Fruit fly (Drosophila melanogaster) whole organism, adult: Measurements from ENCODE around the gene CG17637.

Experiments
- CG11617 ChIP-seq: fragments of 200-800 bp; sonication (Bioruptor generic); optimal IDR thresholded peaks from 2 replicates; lab custom pipeline; 2017; ENCODE audit warnings: mild to moderate bottlenecking, missing biosample characterization, missing genetic modification reagents, missing genetic modification characterization
- CG5204 ChIP-seq: fragments of 200-800 bp; sonication (Bioruptor generic); optimal IDR thresholded peaks from 2 replicates; lab custom pipeline; 2016; ENCODE audit warnings: missing biosample characterization, missing genetic modification characterization
- Mnt ChIP-seq: fragments of 200-800 bp; sonication (Bioruptor generic); optimal IDR thresholded peaks from 2 replicates; lab custom pipeline; 2016; ENCODE audit warnings: missing biosample characterization, mild to moderate bottlenecking, missing genetic modification characterization
- bab1 ChIP-seq: fragments of 200-800 bp; sonication (Bioruptor generic); optimal IDR thresholded peaks from 3 replicates; lab custom pipeline; 2019; ENCODE audit warnings: missing biosample characterization, mild to moderate bottlenecking, missing genetic modification characterization, moderate library complexity
- pad ChIP-seq: fragments of 200-800 bp; sonication (Bioruptor generic); optimal IDR thresholded peaks from 3 replicates; lab custom pipeline; 2017; ENCODE audit warnings: missing biosample characterization, missing genetic modification characterization, mild to moderate bottlenecking, moderate library complexity, missing genetic modification reagents
- toe ChIP-seq: fragments of 200-800 bp; sonication (Bioruptor generic); optimal IDR thresholded peaks from 2 replicates; lab custom pipeline; 2016; ENCODE audit warnings: missing biosample characterization, missing genetic modification characterization

- no peak for TF ChIP-seq bab1 (GFP tag; lab: Kevin White, UChicago)
- TF ChIP-seq Mnt (GFP tag; lab: Kevin White, UChicago), result peak; percentile 9
- TF ChIP-seq toe (GFP tag; lab: Kevin White, UChicago), result no peak
- TF ChIP-seq CG5204, result no peak
- TF ChIP-seq pad, result no peak
- no peak for TF ChIP-seq CG11617 (GFP tag; lab: Kevin White, UChicago)
Measured at dm6 chr3L:20517897-20518804, 14.2 kb downstream of the CG17637 start.
